Fruit fly (Drosophila melanogaster) whole organism, wandering third instar larva: Measurements from ENCODE around the gene Or82a.

ENCODE experiments used
- Abd-B ChIP-seq: fragments of >200 bp; optimal IDR thresholded peaks from 2 replicates; lab custom pipeline; 2017; ENCODE audit warnings: missing biosample characterization, missing genetic modification characterization
- Dif ChIP-seq: fragments of 200-275, 200-300 bp; sonication (Bioruptor generic); optimal IDR thresholded peaks from 2 replicates; lab custom pipeline; 2018; ENCODE audit warnings: missing biosample characterization, missing genetic modification characterization; ENCODE audit not compliant: partially characterized antibody
- OdsH ChIP-seq: fragments of 200-800 bp; sonication (Bioruptor generic); optimal IDR thresholded peaks from 2 replicates; lab custom pipeline; 2016; ENCODE audit warnings: missing biosample characterization, mild to moderate bottlenecking, missing genetic modification characterization
- rgr ChIP-seq: fragments of 200-800 bp; sonication (Bioruptor generic); optimal IDR thresholded peaks from 3 replicates; lab custom pipeline; 2016; ENCODE audit warnings: missing biosample characterization, mild to moderate bottlenecking, missing genetic modification characterization
- woc ChIP-seq: sonication (Bioruptor generic); optimal IDR thresholded peaks from 2 replicates; lab custom pipeline; 2016; ENCODE audit warnings: missing biosample characterization, mild to moderate bottlenecking, missing genetic modification characterization

DNA sequence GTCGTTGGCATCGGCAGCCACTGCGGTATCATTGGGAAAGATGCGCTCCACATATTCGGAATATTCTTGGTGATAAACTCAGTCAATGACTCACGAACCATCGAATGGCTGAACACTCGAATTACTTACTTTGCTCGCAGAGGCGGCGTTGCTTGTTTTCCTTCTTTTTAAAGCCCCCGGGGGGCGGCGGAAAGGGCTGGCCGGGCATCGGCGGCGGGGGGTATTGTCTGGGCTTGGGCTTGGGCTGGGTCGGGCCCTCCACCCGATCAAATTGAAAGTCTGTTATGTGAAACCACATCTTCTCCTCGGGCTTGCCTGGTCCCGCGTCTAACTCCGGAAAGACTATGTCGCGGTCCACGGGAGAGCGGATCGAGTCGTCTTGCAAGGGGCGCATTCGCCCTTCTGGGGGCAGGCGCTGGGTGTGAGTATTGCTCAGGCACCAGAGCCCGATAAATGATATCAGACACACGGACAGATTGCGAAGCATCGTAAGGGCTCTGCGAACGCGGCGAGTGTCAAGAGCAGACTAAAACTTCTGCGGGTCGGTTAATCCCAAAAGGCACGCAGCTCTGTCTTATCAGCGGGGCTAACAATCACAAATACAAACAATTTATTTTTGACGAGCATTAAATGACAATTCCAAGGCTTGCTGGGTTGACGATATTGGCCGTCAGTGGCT lies 14.4 kb upstream of the Or82a start, which contains the start of gene CG14642:
- TF ChIP-seq rgr (GFP tag; lab: Kevin White, UChicago) (no peak), OdsH (GFP tag; lab: Kevin White, UChicago) (no peak), woc (GFP tag; lab: Kevin White, UChicago) (no peak), Dif (GFP tag; lab: Kevin White, UChicago) (no peak), Abd-B (GFP tag; lab: Kevin White, UChicago) (no peak)
